Fruit fly (Drosophila melanogaster) whole organism, adult: ENCODE results near the gene CG42613.
A peak's percentile ranks its signal among the peaks of the same experiment; 100 is the strongest.

ENCODE experiments used
- CG11617 ChIP-seq: fragments of 200-800 bp; sonication (Bioruptor generic); optimal IDR thresholded peaks from 2 replicates; lab custom pipeline; 2017; ENCODE audit warnings: mild to moderate bottlenecking, missing biosample characterization, missing genetic modification reagents, missing genetic modification characterization
- CG12768 ChIP-seq: fragments of 200-800 bp; sonication (Bioruptor generic); optimal IDR thresholded peaks from 2 replicates; lab custom pipeline; 2017; ENCODE audit warnings: missing biosample characterization, missing genetic modification characterization, mild to moderate bottlenecking, moderate library complexity, missing genetic modification reagents
- CG14711 ChIP-seq: fragments of 200-800 bp; sonication (Bioruptor generic); optimal IDR thresholded peaks from 2 replicates; lab custom pipeline; 2018; ENCODE audit warnings: missing biosample characterization, mild to moderate bottlenecking, missing genetic modification characterization, moderate library complexity
- CG1620 ChIP-seq: fragments of 200-800 bp; sonication (Bioruptor generic); optimal IDR thresholded peaks from 2 replicates; lab custom pipeline; 2016; ENCODE audit warnings: missing biosample characterization, missing genetic modification characterization
- CG33017 ChIP-seq: fragments of 200-800 bp; sonication (Bioruptor generic); optimal IDR thresholded peaks from 2 replicates; lab custom pipeline; 2018; ENCODE audit warnings: missing biosample characterization, mild to moderate bottlenecking, missing genetic modification characterization, moderate library complexity
- CG5204 ChIP-seq: fragments of 200-800 bp; sonication (Bioruptor generic); optimal IDR thresholded peaks from 2 replicates; lab custom pipeline; 2016; ENCODE audit warnings: missing biosample characterization, missing genetic modification characterization
- CG7045 ChIP-seq: fragments of 200-800 bp; sonication (Bioruptor generic); optimal IDR thresholded peaks from 2 replicates; lab custom pipeline; 2017; ENCODE audit warnings: missing biosample characterization, mild to moderate bottlenecking, missing genetic modification characterization
- CG7101 ChIP-seq: fragments of 200-800 bp; sonication (Bioruptor generic); optimal IDR thresholded peaks from 2 replicates; lab custom pipeline; 2018; ENCODE audit warnings: missing biosample characterization, mild to moderate bottlenecking, missing genetic modification characterization, moderate library complexity
- Clk ChIP-seq: fragments of 200-800 bp; sonication (Bioruptor generic); optimal IDR thresholded peaks from 2 replicates; lab custom pipeline; 2017; ENCODE audit warnings: missing biosample characterization, missing genetic modification characterization
- Crg-1 ChIP-seq: fragments of 200-800 bp; sonication (Bioruptor generic); optimal IDR thresholded peaks from 2 replicates; lab custom pipeline; 2016; ENCODE audit warnings: missing biosample characterization, missing genetic modification characterization
- Hr96 ChIP-seq: fragments of 200-800 bp; sonication (Bioruptor generic); optimal IDR thresholded peaks from 2 replicates; lab custom pipeline; 2016; ENCODE audit warnings: missing biosample characterization, missing genetic modification characterization
- Mnt ChIP-seq: fragments of 200-800 bp; sonication (Bioruptor generic); optimal IDR thresholded peaks from 2 replicates; lab custom pipeline; 2016; ENCODE audit warnings: missing biosample characterization, mild to moderate bottlenecking, missing genetic modification characterization
- bab1 ChIP-seq: fragments of 200-800 bp; sonication (Bioruptor generic); optimal IDR thresholded peaks from 3 replicates; lab custom pipeline; 2019; ENCODE audit warnings: missing biosample characterization, mild to moderate bottlenecking, missing genetic modification characterization, moderate library complexity
- cic ChIP-seq: fragments of 200-800 bp; sonication (Bioruptor generic); optimal IDR thresholded peaks from 2 replicates; lab custom pipeline; 2017; ENCODE audit warnings: missing biosample characterization, mild to moderate bottlenecking, missing genetic modification characterization, moderate library complexity
- cnc ChIP-seq, 2 experiments: fragments of >200 bp; optimal IDR thresholded peaks; 2 replicates each; lab custom pipeline; 2017
- kay ChIP-seq: fragments of 200-800 bp; sonication (Bioruptor generic); peaks from one replicate; lab custom pipeline; 2016; ENCODE audit warnings: missing biosample characterization, missing genetic modification characterization, borderline replicate concordance
- ovo ChIP-seq: fragments of 200-800 bp; sonication (Bioruptor generic); optimal IDR thresholded peaks from 2 replicates; lab custom pipeline; 2016; ENCODE audit warnings: missing biosample characterization, missing genetic modification characterization
- pad ChIP-seq: fragments of 200-800 bp; sonication (Bioruptor generic); optimal IDR thresholded peaks from 3 replicates; lab custom pipeline; 2017; ENCODE audit warnings: missing biosample characterization, missing genetic modification characterization, mild to moderate bottlenecking, moderate library complexity, missing genetic modification reagents
- tj ChIP-seq: fragments of 200-800 bp; sonication (Bioruptor generic); optimal IDR thresholded peaks from 3 replicates; lab custom pipeline; 2017; ENCODE audit warnings: missing biosample characterization, mild to moderate bottlenecking, missing genetic modification characterization, moderate library complexity
- toe ChIP-seq: fragments of 200-800 bp; sonication (Bioruptor generic); optimal IDR thresholded peaks from 2 replicates; lab custom pipeline; 2016; ENCODE audit warnings: missing biosample characterization, missing genetic modification characterization

CG42613 gene

dm6 chr3R:18918872-18919339 lies 10.1 kb upstream of the CG42613 start:
- peak; percentile 38 for TF ChIP-seq Clk (GFP tag; lab: Kevin White, UChicago)
- TF ChIP-seq CG12768 = peak; percentile 86
- TF ChIP-seq bab1 (GFP tag; lab: Kevin White, UChicago) = no peak
- peak; percentile 7 for TF ChIP-seq CG1620 (GFP tag; lab: Kevin White, UChicago)
- no peak for TF ChIP-seq Crg-1 (GFP tag; lab: Kevin White, UChicago)
- TF ChIP-seq CG14711 = no peak
- peak; percentile 26 for TF ChIP-seq pad (GFP tag; lab: Kevin White, UChicago)
- peak; percentile 26 for TF ChIP-seq CG7045 (GFP tag; lab: Kevin White, UChicago)
- no peak for TF ChIP-seq cnc (optimal IDR thresholded peaks at IDR 0.05; lab: Kevin White, UChicago)
- TF ChIP-seq toe (GFP tag; lab: Kevin White, UChicago) = peak; percentile 23
- TF ChIP-seq Hr96 (GFP tag; lab: Kevin White, UChicago) = peak; percentile 60
- peak; percentile 66 for TF ChIP-seq tj
- TF ChIP-seq CG7101 (tag; lab: Kevin White, UChicago) = peak; percentile 26
- peak; percentile 97 for TF ChIP-seq cic (GFP tag; lab: Kevin White, UChicago)
- TF ChIP-seq CG33017 = no peak
- peak; percentile 10 for TF ChIP-seq CG11617 (GFP tag; lab: Kevin White, UChicago)
- TF ChIP-seq CG5204 = no peak
- peak; percentile 89 for TF ChIP-seq Mnt (GFP tag; lab: Kevin White, UChicago)
- peak; percentile 73 for TF ChIP-seq kay
- TF ChIP-seq ovo = peak; percentile 94

dm6 chr3R:18923208-18923761 lies 5.7 kb upstream of the CG42613 start:
- TF ChIP-seq CG14711 (no peak), CG11617 (GFP tag; lab: Kevin White, UChicago) (no peak), bab1 (GFP tag; lab: Kevin White, UChicago) (no peak), CG7101 (tag; lab: Kevin White, UChicago) (no peak), Crg-1 (GFP tag; lab: Kevin White, UChicago) (peak; percentile 26), tj (no peak), Hr96 (GFP tag; lab: Kevin White, UChicago) (no peak), Mnt (GFP tag; lab: Kevin White, UChicago) (peak; percentile 38), toe (GFP tag; lab: Kevin White, UChicago) (no peak), CG33017 (no peak), CG7045 (GFP tag; lab: Kevin White, UChicago) (peak; percentile 21), cnc (optimal IDR thresholded peaks at IDR 0.05; lab: Kevin White, UChicago) (no peak), CG12768 (no peak), pad (GFP tag; lab: Kevin White, UChicago) (no peak), kay (peak; percentile 77), Clk (GFP tag; lab: Kevin White, UChicago) (no peak)

- TF ChIP-seq Clk (GFP tag; lab: Kevin White, UChicago) (no peak), kay (peak; percentile 97), Mnt (GFP tag; lab: Kevin White, UChicago) (peak; percentile 53), Crg-1 (GFP tag; lab: Kevin White, UChicago) (no peak), pad (GFP tag; lab: Kevin White, UChicago) (no peak), CG11617 (GFP tag; lab: Kevin White, UChicago) (no peak), CG7101 (tag; lab: Kevin White, UChicago) (peak; percentile 1), ovo (no peak), CG12768 (no peak), tj (no peak), bab1 (GFP tag; lab: Kevin White, UChicago) (no peak), CG7045 (GFP tag; lab: Kevin White, UChicago) (no peak), CG14711 (no peak)
Measured at dm6 chr3R:18923802-18924635, 5.0 kb upstream of the CG42613 start.

dm6 chr3R:18924636-18924977 lies 4.4 kb upstream of the CG42613 start:
- TF ChIP-seq CG14711 (no peak), toe (GFP tag; lab: Kevin White, UChicago) (no peak), bab1 (GFP tag; lab: Kevin White, UChicago) (no peak), CG7101 (tag; lab: Kevin White, UChicago) (no peak), CG5204 (no peak), CG12768 (no peak), cic (GFP tag; lab: Kevin White, UChicago) (no peak), Clk (GFP tag; lab: Kevin White, UChicago) (no peak)

- TF ChIP-seq CG11617 (GFP tag; lab: Kevin White, UChicago) (peak; percentile 25), CG33017 (peak; percentile 16), cic (GFP tag; lab: Kevin White, UChicago) (peak; percentile 94), CG7045 (GFP tag; lab: Kevin White, UChicago) (peak; percentile 18), CG14711 (no peak), Crg-1 (GFP tag; lab: Kevin White, UChicago) (no peak), Hr96 (GFP tag; lab: Kevin White, UChicago) (peak; percentile 21), CG5204 (no peak), Mnt (GFP tag; lab: Kevin White, UChicago) (peak; percentile 37), toe (GFP tag; lab: Kevin White, UChicago) (peak; percentile 10)
Measured at dm6 chr3R:18928346-18928917, 564 bp upstream of the CG42613 start, which contains the start of gene Mpc1. Gene Mpc1 (minus strand): TSS chr3R:18928659.
